Fruit fly (Drosophila melanogaster) whole organism, wandering third instar larva: ENCODE results near the gene Tbh.
A peak's percentile ranks its signal among the peaks of the same experiment; 100 is the strongest.

Experiments
- CG32264 ChIP-seq: fragments of 200-800 bp; sonication (Bioruptor generic); optimal IDR thresholded peaks from 2 replicates; lab custom pipeline; 2016; ENCODE audit warnings: missing biosample characterization, missing genetic modification characterization
- CG9705 ChIP-seq: fragments of 200-800 bp; sonication (Bioruptor generic); optimal IDR thresholded peaks from 2 replicates; lab custom pipeline; 2018; ENCODE audit warnings: missing biosample characterization, mild to moderate bottlenecking, missing genetic modification characterization
- CrebA ChIP-seq: fragments of 200-800 bp; sonication (Bioruptor generic); optimal IDR thresholded peaks from 2 replicates; lab custom pipeline; 2016; ENCODE audit warnings: missing biosample characterization, mild to moderate bottlenecking, missing genetic modification characterization, borderline replicate concordance
- Dfd ChIP-seq: fragments of >200 bp; optimal IDR thresholded peaks from 2 replicates; lab custom pipeline; 2017; ENCODE audit warnings: missing biosample characterization, missing genetic modification characterization
- GATAd ChIP-seq: sonication (Bioruptor generic); optimal IDR thresholded peaks from 2 replicates; lab custom pipeline; 2016; ENCODE audit warnings: missing biosample characterization, missing genetic modification characterization
- Hr78 ChIP-seq: fragments of >200 bp; optimal IDR thresholded peaks from 2 replicates; lab custom pipeline; 2017; ENCODE audit warnings: missing biosample characterization, missing genetic modification characterization
- Hr83 ChIP-seq: fragments of 200-300 bp; sonication (Bioruptor generic); optimal IDR thresholded peaks from 2 replicates; lab custom pipeline; 2016; ENCODE audit warnings: missing biosample characterization, mild to moderate bottlenecking, missing genetic modification characterization, moderate library complexity; ENCODE audit not compliant: poor library complexity, severe bottlenecking
- Jra ChIP-seq: sonication (Bioruptor generic); optimal IDR thresholded peaks from 2 replicates; lab custom pipeline; 2016; ENCODE audit warnings: missing biosample characterization, missing genetic modification characterization
- Mio ChIP-seq: sonication (Bioruptor generic); optimal IDR thresholded peaks from 2 replicates; lab custom pipeline; 2016; ENCODE audit warnings: missing biosample characterization, missing genetic modification characterization
- N ChIP-seq: fragments of >200 bp; optimal IDR thresholded peaks from 2 replicates; lab custom pipeline; 2018; ENCODE audit warnings: missing biosample characterization, missing external identifiers, missing genetic modification characterization
- OdsH ChIP-seq: fragments of 200-800 bp; sonication (Bioruptor generic); optimal IDR thresholded peaks from 2 replicates; lab custom pipeline; 2016; ENCODE audit warnings: missing biosample characterization, mild to moderate bottlenecking, missing genetic modification characterization
- Rel ChIP-seq, 2 experiments: fragments of 200-800 bp; sonication (Bioruptor generic) in 1 of 2; optimal IDR thresholded peaks; 2 replicates in 1 of 2; 3 replicates in 1 of 2; lab custom pipeline; 2016 to 2019; ENCODE audit warnings: mild to moderate bottlenecking in 2 of 2, missing biosample characterization in 2 of 2, missing genetic modification characterization in 2 of 2, moderate library complexity in 1 of 2
- Sp1 ChIP-seq: fragments of 200-800 bp; sonication (Bioruptor generic); optimal IDR thresholded peaks from 3 replicates; lab custom pipeline; 2019; ENCODE audit warnings: missing biosample characterization, mild to moderate bottlenecking, missing genetic modification characterization, moderate library complexity
- br ChIP-seq: fragments of 200-800 bp; sonication (Bioruptor generic); optimal IDR thresholded peaks from 2 replicates; lab custom pipeline; 2016; ENCODE audit warnings: missing biosample characterization, missing genetic modification characterization
- brk ChIP-seq: fragments of 200-800 bp; sonication (Bioruptor generic); optimal IDR thresholded peaks from 2 replicates; lab custom pipeline; 2016; ENCODE audit warnings: missing biosample characterization, mild to moderate bottlenecking, missing genetic modification characterization
- dsf ChIP-seq: sonication (Bioruptor generic); optimal IDR thresholded peaks from 2 replicates; lab custom pipeline; 2016; ENCODE audit warnings: missing biosample characterization, missing genetic modification characterization, borderline replicate concordance
- foxo ChIP-seq, 2 experiments: fragments of 200-800 bp; sonication (Bioruptor generic); optimal IDR thresholded peaks; 2 replicates in 1 of 2; 3 replicates in 1 of 2; lab custom pipeline; 2016 to 2017; ENCODE audit warnings: missing biosample characterization in 2 of 2, missing genetic modification characterization in 2 of 2
- h ChIP-seq: fragments of 200-800 bp; sonication (Bioruptor generic); optimal IDR thresholded peaks from 3 replicates; lab custom pipeline; 2016; ENCODE audit warnings: missing biosample characterization, mild to moderate bottlenecking, missing genetic modification characterization
- jim ChIP-seq: fragments of 175-275, 200-325 bp; sonication (Bioruptor generic); optimal IDR thresholded peaks from 2 replicates; lab custom pipeline; 2016; ENCODE audit warnings: missing biosample characterization, mild to moderate bottlenecking, missing genetic modification characterization
- lola ChIP-seq: fragments of >200 bp; optimal IDR thresholded peaks from 2 replicates; lab custom pipeline; 2017; ENCODE audit warnings: missing biosample characterization, missing genetic modification characterization
- pan ChIP-seq: fragments of >200 bp; optimal IDR thresholded peaks from 2 replicates; lab custom pipeline; 2017
- psq ChIP-seq: fragments of 200-800 bp; sonication (Bioruptor generic); optimal IDR thresholded peaks from 3 replicates; lab custom pipeline; 2017; ENCODE audit warnings: missing biosample characterization, mild to moderate bottlenecking, missing genetic modification characterization, moderate library complexity
- sage ChIP-seq: fragments of 200-800 bp; sonication (Bioruptor generic); optimal IDR thresholded peaks from 2 replicates; lab custom pipeline; 2016; ENCODE audit warnings: missing biosample characterization, mild to moderate bottlenecking, missing genetic modification characterization
- usp ChIP-seq: fragments of >200 bp; optimal IDR thresholded peaks from 2 replicates; lab custom pipeline; 2017; ENCODE audit warnings: missing biosample characterization, missing genetic modification characterization

Tbh gene

DNA sequence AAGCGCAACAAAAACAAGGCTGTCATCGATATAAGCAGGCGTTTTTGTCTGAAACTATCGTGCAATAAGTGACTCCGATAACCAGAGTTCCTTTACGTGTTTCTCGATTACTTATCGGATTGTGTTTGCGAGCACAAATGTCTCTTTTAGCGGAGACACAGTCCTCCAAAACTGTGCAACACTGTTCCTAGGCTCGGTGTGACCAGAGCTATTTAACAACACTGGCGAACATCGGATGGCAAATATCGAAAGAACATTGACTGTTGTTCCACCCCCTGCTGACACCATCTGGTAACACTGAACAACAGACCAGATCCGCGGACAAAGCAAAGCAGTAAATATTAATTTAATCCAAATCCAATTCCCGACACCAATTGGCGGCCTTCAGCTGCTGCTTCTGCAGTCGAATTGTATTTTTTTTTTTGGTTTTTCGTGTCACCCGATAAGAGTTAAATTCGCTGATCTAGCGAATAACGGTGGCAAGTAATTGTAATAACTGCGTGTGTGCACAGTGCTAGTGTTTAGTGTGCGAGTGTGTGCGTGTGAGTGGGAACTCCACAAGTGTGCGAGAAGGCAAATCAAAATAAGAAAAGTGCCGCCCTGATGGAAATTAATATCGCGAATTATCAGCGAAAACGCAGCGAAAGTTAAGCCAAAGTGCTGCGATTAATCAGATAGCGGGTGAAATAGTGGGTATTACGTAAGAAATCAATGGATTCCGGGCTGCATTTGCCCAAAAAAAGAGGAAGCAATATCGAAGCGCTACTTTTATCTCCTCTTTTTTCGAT lies 66.1 kb downstream of the Tbh start, which contains the start of gene mys (continued):
- TF ChIP-seq br: peak; percentile 60

DNA sequence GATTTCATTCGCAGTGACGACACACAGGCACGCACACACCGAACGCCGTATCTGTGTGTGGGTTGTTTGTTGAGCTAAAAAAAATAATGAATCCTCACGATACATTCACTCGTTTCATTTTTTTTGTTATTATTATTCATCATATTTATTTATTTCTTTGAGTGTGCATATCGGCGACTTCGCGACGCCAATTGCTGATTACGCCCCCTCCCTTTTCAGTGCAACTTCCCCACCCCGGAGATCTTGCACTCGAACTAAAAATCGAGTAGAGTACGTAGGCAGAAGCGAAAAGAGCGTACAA lies 66.6 kb downstream of the Tbh start:
- TF ChIP-seq Hr78 (GFP tag; lab: Kevin White, UChicago) (no peak), foxo (GFP tag; optimal IDR thresholded peaks at IDR 0.05; lab: Kevin White, UChicago) (peak in 1 of 2 experiments; percentile 8)
- TF ChIP-seq, all 38 proteins: peak for 1

dm6 chrX:8063223-8063674 lies 67.8 kb downstream of the Tbh start:
- TF ChIP-seq Rel (GFP tag; optimal IDR thresholded peaks at IDR 0.05; lab: Kevin White, UChicago): peak; percentile 61
- TF ChIP-seq Rel (tag; optimal IDR thresholded peaks at IDR 0.05; lab: Kevin White, UChicago): peak; percentile 3
- peak in 1 of 2 experiments; percentile 18 for TF ChIP-seq foxo (GFP tag; optimal IDR thresholded peaks at IDR 0.05; lab: Kevin White, UChicago)
- peak; percentile 79 for TF ChIP-seq Sp1 (GFP tag; lab: Kevin White, UChicago)
- TF ChIP-seq jim (GFP tag; lab: Kevin White, UChicago): peak; percentile 4
- TF ChIP-seq N: peak; percentile 92
- peak; percentile 63 for TF ChIP-seq Jra (GFP tag; lab: Kevin White, UChicago)
- TF ChIP-seq OdsH (GFP tag; lab: Kevin White, UChicago): peak; percentile 39
- TF ChIP-seq pan (lab: Kevin White, UChicago): no peak
- no peak for TF ChIP-seq Dfd (GFP tag; lab: Kevin White, UChicago)
- peak; percentile 71 for TF ChIP-seq sage (GFP tag; lab: Kevin White, UChicago)

DNA sequence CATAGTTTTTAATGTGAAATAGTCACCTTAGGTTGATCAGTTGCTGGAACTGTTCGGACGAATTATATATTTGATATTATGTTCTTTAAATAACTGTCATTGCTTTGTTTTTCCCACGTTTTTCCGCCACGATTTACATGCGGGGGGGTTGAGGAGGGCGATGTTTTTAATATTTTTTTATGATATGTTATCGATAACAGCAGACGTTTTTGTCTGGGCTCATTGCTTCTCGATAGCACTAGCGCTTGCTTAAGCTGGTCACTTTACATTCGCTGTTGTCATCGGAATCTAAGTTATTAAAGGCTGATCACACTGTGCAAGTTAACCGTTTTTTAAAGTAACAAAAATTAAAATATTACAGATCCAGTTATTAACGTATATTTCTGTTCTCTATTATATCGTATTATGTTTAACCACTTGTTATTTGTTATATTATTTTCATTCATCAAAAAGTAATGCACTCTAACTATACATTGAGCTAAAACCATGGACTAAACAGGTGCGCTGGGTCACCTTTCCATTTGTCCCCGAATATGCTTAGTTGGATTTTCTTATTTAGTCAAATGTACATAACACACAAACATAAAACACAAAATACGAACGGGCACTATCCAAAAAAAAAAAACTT lies 79.9 kb downstream of the Tbh start, which contains the start of the genes Upf2 and CG1571:
Gene Upf2 (minus strand): TSS at position 167 of the 628 bp plus-strand sequence.
Gene CG1571 (plus strand): TSS at position 578 of the 628 bp plus-strand sequence.
- TF ChIP-seq OdsH (GFP tag; lab: Kevin White, UChicago) (no peak), h (GFP tag; lab: Kevin White, UChicago) (no peak), brk (GFP tag; lab: Kevin White, UChicago) (no peak), Mio (GFP tag; lab: Kevin White, UChicago) (no peak), usp (GFP tag; lab: Kevin White, UChicago) (no peak), br (no peak), CG9705 (GFP tag; lab: Kevin White, UChicago) (no peak), lola (GFP tag; lab: Kevin White, UChicago) (no peak), psq (no peak), CrebA (GFP tag; lab: Kevin White, UChicago) (no peak), Jra (GFP tag; lab: Kevin White, UChicago) (no peak), Hr83 (GFP tag; lab: Kevin White, UChicago) (no peak), foxo (GFP tag; optimal IDR thresholded peaks at IDR 0.05; lab: Kevin White, UChicago) (no peak), CG32264 (no peak), jim (GFP tag; lab: Kevin White, UChicago) (no peak), Sp1 (GFP tag; lab: Kevin White, UChicago) (no peak), pan (lab: Kevin White, UChicago) (no peak), dsf (GFP tag; lab: Kevin White, UChicago) (no peak), GATAd (no peak)
